Worm (Caenorhabditis elegans) whole organism, L1 larva: ENCODE results near the gene H03E18.2.

Experiments used
- C04F5.9 ChIP-seq: sonication (generic microtip); optimal IDR thresholded peaks from 2 replicates; lab custom pipeline; 2016; ENCODE audit warnings: missing genetic modification characterization, missing compliant biosample characterization
- C16A3.4 ChIP-seq: fragments of 150-350 bp; optimal IDR thresholded peaks from 2 replicates; lab custom pipeline; 2014; ENCODE audit warnings: missing biosample characterization, missing genetic modification characterization
- Y116A8C.19 ChIP-seq: sonication (generic microtip); optimal IDR thresholded peaks from 2 replicates; lab custom pipeline; 2016; ENCODE audit warnings: missing compliant biosample characterization, missing genetic modification characterization, borderline replicate concordance
- alr-1 ChIP-seq: fragments of 200-800 bp; sonication (Bioruptor generic); optimal IDR thresholded peaks from 2 replicates; lab custom pipeline; 2018; ENCODE audit warnings: borderline replicate concordance, mild to moderate bottlenecking, missing genetic modification characterization, missing compliant biosample characterization
- blmp-1 ChIP-seq: fragments of 150-350 bp; optimal IDR thresholded peaks from 2 replicates; lab custom pipeline; 2014; ENCODE audit warnings: missing biosample characterization, missing genetic modification characterization
- ceh-82 ChIP-seq, 3 experiments: fragments of 150-350 bp in 1 of 3; sonication (generic microtip) in 2 of 3; optimal IDR thresholded peaks; 2 replicates each; lab custom pipeline; 2014 to 2017; ENCODE audit warnings: missing biosample characterization in 3 of 3, missing genetic modification characterization in 3 of 3
- dpl-1 ChIP-seq, 3 experiments: fragments of 150-350 bp in 2 of 3; sonication (generic microtip) in 1 of 3; optimal IDR thresholded peaks; 2 replicates each; lab custom pipeline; 2014 to 2017; ENCODE audit warnings: missing biosample characterization in 3 of 3, missing genetic modification characterization in 3 of 3, missing genetic modification reagents in 3 of 3
- dsc-1 ChIP-seq: sonication (generic microtip); optimal IDR thresholded peaks from 2 replicates; lab custom pipeline; 2016; ENCODE audit warnings: mild to moderate bottlenecking, missing genetic modification characterization, missing compliant biosample characterization
- efl-1 ChIP-seq, 4 experiments: fragments of 150-350 bp; optimal IDR thresholded peaks in 3 of 4; peaks in 1 of 4; 1 replicate in 1 of 4; 2 replicates in 3 of 4; lab custom pipeline; 2014; ENCODE audit warnings: missing biosample characterization in 2 of 4, missing genetic modification characterization in 2 of 4, missing genetic modification reagents in 2 of 4
- egl-13 ChIP-seq: sonication (generic microtip); optimal IDR thresholded peaks from 2 replicates; lab custom pipeline; 2016; ENCODE audit warnings: missing genotype, missing genetic modification reagents, missing genetic modification characterization, missing compliant biosample characterization
- egl-27 ChIP-seq, 2 experiments: fragments of 150-350 bp in 1 of 2; sonication (generic microtip); optimal IDR thresholded peaks; 3 replicates each; lab custom pipeline; 2017 to 2018; ENCODE audit warnings: missing biosample characterization in 2 of 2, missing genetic modification characterization in 2 of 2, missing genetic modification reagents in 2 of 2
- fkh-8 ChIP-seq: sonication (generic microtip); optimal IDR thresholded peaks from 2 replicates; lab custom pipeline; 2016; ENCODE audit warnings: mild to moderate bottlenecking, missing genetic modification characterization, missing compliant biosample characterization
- grh-1 ChIP-seq: fragments of 200-800 bp; sonication (Bioruptor generic); IDR thresholded peaks from 2 replicates; pipeline ENCODE4 v1.3.6; 2022; ENCODE audit warnings: missing genetic modification reagents, missing genetic modification characterization, missing compliant biosample characterization
- irx-1 ChIP-seq: sonication (generic microtip); optimal IDR thresholded peaks from 2 replicates; lab custom pipeline; 2016; ENCODE audit warnings: missing genetic modification characterization, missing compliant biosample characterization
- isw-1 ChIP-seq: fragments of 200-800 bp; sonication (Bioruptor generic); IDR thresholded peaks from 2 replicates; pipeline ENCODE4 v1.3.6; 2022; ENCODE audit warnings: missing genetic modification characterization, missing compliant biosample characterization
- jun-1 ChIP-seq: fragments of 150-350 bp; optimal IDR thresholded peaks from 2 replicates; lab custom pipeline; 2014; ENCODE audit warnings: missing biosample characterization, missing genetic modification reagents, missing genetic modification characterization
- lin-13 ChIP-seq: fragments of 150-350 bp; optimal IDR thresholded peaks from 2 replicates; lab custom pipeline; 2014; ENCODE audit warnings: missing biosample characterization, missing genetic modification reagents, missing genetic modification characterization
- lin-14 ChIP-seq: fragments of 200-800 bp; sonication (Bioruptor generic); optimal IDR thresholded peaks from 2 replicates; lab custom pipeline; 2018; ENCODE audit warnings: mild to moderate bottlenecking, missing genetic modification characterization, moderate library complexity, missing compliant biosample characterization
- lin-35 ChIP-seq, 2 experiments: fragments of 150-350 bp; optimal IDR thresholded peaks; 2 replicates each; lab custom pipeline; 2014; ENCODE audit warnings: missing biosample characterization in 2 of 2, missing genetic modification characterization in 2 of 2, missing genetic modification reagents in 2 of 2
- lin-39 ChIP-seq: fragments of 150-350 bp; optimal IDR thresholded peaks from 2 replicates; lab custom pipeline; 2014; ENCODE audit warnings: missing biosample characterization, missing genetic modification reagents, missing genetic modification characterization
- lsy-2 ChIP-seq, 2 experiments: fragments of 150-350 bp; optimal IDR thresholded peaks; 2 replicates each; lab custom pipeline; 2014; ENCODE audit warnings: missing biosample characterization in 2 of 2, missing genetic modification characterization in 2 of 2
- mdl-1 ChIP-seq, 2 experiments: fragments of 150-350 bp; optimal IDR thresholded peaks; 2 replicates each; lab custom pipeline; 2014 to 2017; ENCODE audit warnings: missing biosample characterization in 2 of 2, missing genetic modification characterization in 2 of 2, inconsistent platforms in 1 of 2
- mep-1 ChIP-seq: fragments of 150-350 bp; optimal IDR thresholded peaks from 2 replicates; lab custom pipeline; 2014; ENCODE audit warnings: missing biosample characterization, missing genetic modification characterization
- nhr-12 ChIP-seq: sonication (generic microtip); optimal IDR thresholded peaks from 2 replicates; lab custom pipeline; 2017; ENCODE audit warnings: missing biosample characterization, missing genetic modification characterization
- nhr-19 ChIP-seq: fragments of 200-800 bp; sonication (Bioruptor generic); conservative IDR thresholded peaks from 2 replicates; pipeline ENCODE4 v1.3.6; 2022; ENCODE audit warnings: missing genetic modification characterization, missing compliant biosample characterization
- nhr-20 ChIP-seq: sonication (generic microtip); optimal IDR thresholded peaks from 2 replicates; lab custom pipeline; 2016; ENCODE audit warnings: mild to moderate bottlenecking, missing genetic modification characterization, missing compliant biosample characterization
- nhr-237 ChIP-seq: fragments of 150-350 bp; optimal IDR thresholded peaks from 2 replicates; lab custom pipeline; 2014; ENCODE audit warnings: missing biosample characterization, missing genetic modification characterization
- nhr-28 ChIP-seq: fragments of 150-350 bp; optimal IDR thresholded peaks from 2 replicates; lab custom pipeline; 2014; ENCODE audit warnings: missing biosample characterization, missing genetic modification characterization
- nhr-47 ChIP-seq: sonication (generic microtip); optimal IDR thresholded peaks from 2 replicates; lab custom pipeline; 2016; ENCODE audit warnings: mild to moderate bottlenecking, missing genetic modification characterization, moderate library complexity, missing compliant biosample characterization
- nhr-71 ChIP-seq: sonication (generic microtip); optimal IDR thresholded peaks from 2 replicates; lab custom pipeline; 2016; ENCODE audit warnings: mild to moderate bottlenecking, missing genetic modification characterization, moderate library complexity, missing compliant biosample characterization
- nhr-77 ChIP-seq: fragments of 150-350 bp; optimal IDR thresholded peaks from 2 replicates; lab custom pipeline; 2014; ENCODE audit warnings: missing biosample characterization, missing genetic modification characterization
- nhr-84 ChIP-seq: sonication (generic microtip); optimal IDR thresholded peaks from 2 replicates; lab custom pipeline; 2017; ENCODE audit warnings: missing biosample characterization, missing genetic modification characterization
- nhr-85 ChIP-seq: sonication (generic microtip); peaks from one replicate; lab custom pipeline; 2016; ENCODE audit warnings: missing genetic modification characterization, inconsistent platforms, missing compliant biosample characterization
- nhr-90 ChIP-seq: sonication (generic microtip); optimal IDR thresholded peaks from 2 replicates; lab custom pipeline; 2016; ENCODE audit warnings: mild to moderate bottlenecking, missing genetic modification characterization, missing compliant biosample characterization; ENCODE audit not compliant: poor library complexity
- pqm-1 ChIP-seq: sonication (generic microtip); optimal IDR thresholded peaks from 3 replicates; lab custom pipeline; 2017; ENCODE audit warnings: missing biosample characterization, missing genetic modification characterization
- rnt-1 ChIP-seq: sonication (generic microtip); optimal IDR thresholded peaks from 2 replicates; lab custom pipeline; 2016; ENCODE audit warnings: mild to moderate bottlenecking, missing genetic modification characterization, moderate library complexity, missing compliant biosample characterization
- skn-1 ChIP-seq: fragments of 150-350 bp; optimal IDR thresholded peaks from 2 replicates; lab custom pipeline; 2014; ENCODE audit warnings: missing biosample characterization, missing genetic modification characterization
- snu-23 ChIP-seq: sonication (generic microtip); optimal IDR thresholded peaks from 2 replicates; lab custom pipeline; 2016; ENCODE audit warnings: missing genetic modification characterization, missing compliant biosample characterization
- sox-4 ChIP-seq: sonication (generic microtip); optimal IDR thresholded peaks from 2 replicates; lab custom pipeline; 2016; ENCODE audit warnings: missing genetic modification characterization, missing compliant biosample characterization
- sup-37 ChIP-seq: fragments of 200-800 bp; sonication (Bioruptor generic); optimal IDR thresholded peaks from 2 replicates; lab custom pipeline; 2018; ENCODE audit warnings: mild to moderate bottlenecking, missing genetic modification characterization, missing compliant biosample characterization
- swsn-7 ChIP-seq: sonication (generic microtip); optimal IDR thresholded peaks from 2 replicates; lab custom pipeline; 2016; ENCODE audit warnings: missing genetic modification characterization, missing compliant biosample characterization
- tbx-2 ChIP-seq: sonication (generic microtip); optimal IDR thresholded peaks from 2 replicates; lab custom pipeline; 2016; ENCODE audit warnings: missing genetic modification characterization, missing compliant biosample characterization
- tlp-1 ChIP-seq: fragments of 150-350 bp; optimal IDR thresholded peaks from 2 replicates; lab custom pipeline; 2014; ENCODE audit warnings: missing biosample characterization, missing genetic modification characterization
- unc-62 ChIP-seq: fragments of 150-350 bp; optimal IDR thresholded peaks from 2 replicates; lab custom pipeline; 2014; ENCODE audit warnings: missing biosample characterization, missing genetic modification reagents, missing genetic modification characterization
- xbp-1 ChIP-seq: sonication (generic microtip); optimal IDR thresholded peaks from 2 replicates; lab custom pipeline; 2016; ENCODE audit warnings: missing genetic modification characterization, missing compliant biosample characterization
- zag-1 ChIP-seq: fragments of 150-350 bp; optimal IDR thresholded peaks from 2 replicates; lab custom pipeline; 2014; ENCODE audit warnings: missing biosample characterization, missing genetic modification characterization

H03E18.2 gene

ce11 chrX:8556614-8557196 is 36.4 kb upstream of the H03E18.2 start, which contains the start of gene utx-1 (continued):
- TF ChIP-seq grh-1 (GFP tag; lab: Robert Waterston, UW) (no peak), mep-1 (tag; lab: Kevin White, UChicago) (peak; percentile 21), nhr-77 (tag; lab: Kevin White, UChicago) (no peak), dsc-1 (peak; percentile 26), irx-1 (tag; lab: Kevin White, UChicago) (no peak), lsy-2 (tag; optimal IDR thresholded peaks at IDR 0.05; lab: Kevin White, UChicago) (peak in 1 of 2 experiments; percentile 29), rnt-1 (tag; lab: Kevin White, UChicago) (peak; percentile 33), skn-1 (peak; percentile 12), blmp-1 (tag; lab: Kevin White, UChicago) (peak; percentile 4), nhr-237 (tag; lab: Kevin White, UChicago) (no peak), tlp-1 (tag; lab: Kevin White, UChicago) (no peak), nhr-84 (tag; lab: Kevin White, UChicago) (no peak), nhr-28 (no peak), alr-1 (no peak)

DNA sequence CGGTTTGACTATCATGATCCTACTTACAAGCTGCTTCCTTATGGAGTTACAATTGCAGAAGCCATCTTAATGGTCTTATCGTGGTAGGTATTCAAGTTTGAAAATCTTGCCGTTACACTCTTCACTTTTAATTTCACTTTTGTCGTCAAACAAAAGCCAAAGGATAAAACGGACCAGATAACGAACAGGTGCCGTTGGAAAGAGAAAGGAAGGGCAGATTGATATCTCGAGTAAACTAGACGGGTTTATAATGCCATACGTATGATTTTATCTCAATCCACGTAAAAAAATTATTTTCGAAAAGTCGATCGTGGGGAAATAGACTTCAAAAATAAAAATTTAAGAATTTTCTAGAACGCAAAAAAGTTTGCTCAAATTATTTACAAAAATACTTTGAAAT is 33.7 kb upstream of the H03E18.2 start:
- TF ChIP-seq blmp-1 (tag; lab: Kevin White, UChicago) (peak; percentile 76), nhr-12 (tag; lab: Kevin White, UChicago) (no peak)

DNA sequence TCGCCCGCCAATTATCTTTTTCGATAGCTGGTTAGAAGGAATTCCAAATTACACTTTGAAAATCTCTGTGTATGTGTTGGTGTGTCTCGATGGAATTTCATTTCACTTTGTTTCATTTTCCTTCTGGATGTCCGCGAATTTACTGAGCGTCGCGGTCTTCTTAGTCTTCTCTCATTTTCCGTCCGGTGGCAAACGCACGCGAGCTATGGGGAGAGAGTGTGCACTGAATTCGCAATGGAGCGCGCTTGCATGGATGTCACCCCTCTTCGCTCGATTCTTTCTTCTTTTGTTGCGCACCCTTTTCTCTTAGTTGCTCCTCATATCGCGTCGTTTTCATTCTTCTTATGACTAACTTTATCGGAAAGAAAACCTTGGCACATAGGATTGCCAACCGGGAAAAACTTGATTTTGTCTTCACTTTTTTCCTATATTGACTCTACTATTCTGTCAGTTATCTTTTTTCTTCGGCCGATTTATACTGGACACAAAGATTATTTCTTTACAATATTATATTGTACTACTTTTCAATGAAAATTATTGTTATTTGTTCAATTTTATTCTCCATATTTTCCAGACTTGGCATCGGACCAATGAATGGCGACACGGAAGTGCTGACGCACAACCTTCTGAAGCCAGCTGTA is 31.5 kb upstream of the H03E18.2 start, which contains the start of gene dhhc-14:
dhhc-14 (plus strand) TSS at position 591 of the 641 bp plus-strand sequence.
- TF ChIP-seq sup-37 (GFP tag; lab: Kevin White, UChicago) (no peak), nhr-90 (tag; lab: Kevin White, UChicago) (no peak), nhr-84 (tag; lab: Kevin White, UChicago) (no peak), unc-62 (GFP tag; lab: Kevin White, UChicago) (no peak), nhr-47 (tag; lab: Kevin White, UChicago) (peak; percentile 44), zag-1 (tag; lab: Kevin White, UChicago) (no peak), dsc-1 (peak; percentile 37), mep-1 (tag; lab: Kevin White, UChicago) (peak; percentile 44), nhr-71 (tag; lab: Kevin White, UChicago) (peak; percentile 66), mdl-1 (tag; optimal IDR thresholded peaks at IDR 0.05; lab: Kevin White, UChicago) (peak in 1 of 2 experiments; percentile 67), lin-13 (GFP tag; lab: Kevin White, UChicago) (peak; percentile 38), egl-27 (tag; optimal IDR thresholded peaks at IDR 0.05; lab: Kevin White, UChicago) (no peak), swsn-7 (tag; lab: Kevin White, UChicago) (peak; percentile 41), rnt-1 (tag; lab: Kevin White, UChicago) (peak; percentile 59), pqm-1 (tag; lab: Kevin White, UChicago) (no peak), C16A3.4 (tag; lab: Kevin White, UChicago) (peak; percentile 57), lin-14 (GFP tag; lab: Kevin White, UChicago) (peak; percentile 72), Y116A8C.19 (tag; lab: Kevin White, UChicago) (no peak), lsy-2 (tag; optimal IDR thresholded peaks at IDR 0.05; lab: Kevin White, UChicago) (peak; percentile 31 to 55), ceh-82 (tag; optimal IDR thresholded peaks at IDR 0.05; lab: Kevin White, UChicago) (peak in 2 of 3 experiments; percentile 38 to 84), nhr-20 (tag; lab: Kevin White, UChicago) (peak; percentile 16), tbx-2 (tag; lab: Kevin White, UChicago) (peak; percentile 32), nhr-77 (tag; lab: Kevin White, UChicago) (peak; percentile 20), egl-13 (tag; lab: Kevin White, UChicago) (no peak), lin-39 (no peak), nhr-85 (tag; lab: Kevin White, UChicago) (no peak), nhr-19 (peak; percentile 33; the same call in 1 of the 2 replicates), fkh-8 (peak; percentile 49), snu-23 (GFP tag; lab: Kevin White, UChicago) (peak; percentile 56), C04F5.9 (tag; lab: Kevin White, UChicago) (no peak), jun-1 (tag; lab: Kevin White, UChicago) (no peak), dpl-1 (GFP tag; optimal IDR thresholded peaks at IDR 0.05; lab: Kevin White, UChicago) (peak in 2 of 3 experiments; percentile 7 to 47), lin-35 (GFP tag; optimal IDR thresholded peaks at IDR 0.05; lab: Kevin White, UChicago) (peak; percentile 26 to 41), sox-4 (tag; lab: Kevin White, UChicago) (no peak), xbp-1 (tag; lab: Kevin White, UChicago) (peak; percentile 46), isw-1 (GFP tag; lab: Robert Waterston, UW) (peak; percentile 28), efl-1 (optimal IDR thresholded peaks at IDR 0.05; lab: Kevin White, UChicago) (peak in 1 of 2 experiments; percentile 28), efl-1 (GFP tag; optimal IDR thresholded peaks at IDR 0.05 in 1 of 2; lab: Kevin White, UChicago) (peak in 1 of 2 experiments; percentile 21)
